Worm (Caenorhabditis elegans) whole organism, L3 larva: ENCODE data around the gene K07B1.4.

Experiments used
- R02D3.7 ChIP-seq: fragments of 150-350 bp; optimal IDR thresholded peaks from 2 replicates; lab custom pipeline; 2014; ENCODE audit warnings: missing biosample characterization, missing genetic modification characterization
- ZK546.5 ChIP-seq: sonication (generic microtip); optimal IDR thresholded peaks from 2 replicates; lab custom pipeline; 2017; ENCODE audit warnings: missing biosample characterization, missing genetic modification characterization
- aly-2 ChIP-seq: fragments of 150-350 bp; optimal IDR thresholded peaks from 2 replicates; lab custom pipeline; 2014; ENCODE audit warnings: missing biosample characterization, missing genetic modification characterization
- ceh-16 ChIP-seq: sonication (generic microtip); optimal IDR thresholded peaks from 2 replicates; lab custom pipeline; 2017; ENCODE audit warnings: missing biosample characterization, missing genetic modification characterization
- ceh-28 ChIP-seq: fragments of 150-350 bp; optimal IDR thresholded peaks from 2 replicates; lab custom pipeline; 2014; ENCODE audit warnings: missing biosample characterization, missing genetic modification reagents, missing genetic modification characterization
- ceh-9 ChIP-seq: sonication (generic microtip); optimal IDR thresholded peaks from 2 replicates; lab custom pipeline; 2018; ENCODE audit warnings: missing biosample characterization, missing genetic modification characterization
- daf-12 ChIP-seq: fragments of 150-350 bp; optimal IDR thresholded peaks from 2 replicates; lab custom pipeline; 2014; ENCODE audit warnings: missing biosample characterization, missing genetic modification reagents, missing genetic modification characterization
- egl-27 ChIP-seq: sonication (generic microtip); optimal IDR thresholded peaks from 4 replicates; lab custom pipeline; 2017; ENCODE audit warnings: missing biosample characterization, missing genetic modification reagents, missing genetic modification characterization
- egl-5 ChIP-seq: fragments of 150-350 bp; optimal IDR thresholded peaks from 2 replicates; lab custom pipeline; 2017; ENCODE audit warnings: missing biosample characterization, missing genetic modification reagents, missing genetic modification characterization, inconsistent platforms
- eor-1 ChIP-seq, 2 experiments: fragments of 150-350 bp; optimal IDR thresholded peaks; 2 replicates each; lab custom pipeline; 2014 to 2018; ENCODE audit warnings: missing biosample characterization in 2 of 2, missing genetic modification characterization in 2 of 2
- fkh-10 ChIP-seq: sonication (generic microtip); optimal IDR thresholded peaks from 2 replicates; lab custom pipeline; 2017; ENCODE audit warnings: missing biosample characterization, missing genetic modification reagents, missing genetic modification characterization
- fkh-2 ChIP-seq: fragments of 150-350 bp; optimal IDR thresholded peaks from 2 replicates; lab custom pipeline; 2014; ENCODE audit warnings: missing biosample characterization, missing genetic modification reagents, missing genetic modification characterization
- fos-1 ChIP-seq: fragments of 150-350 bp; optimal IDR thresholded peaks from 2 replicates; lab custom pipeline; 2014; ENCODE audit warnings: missing biosample characterization, missing genetic modification characterization
- jun-1 ChIP-seq: fragments of 150-350 bp; optimal IDR thresholded peaks from 2 replicates; lab custom pipeline; 2014; ENCODE audit warnings: missing biosample characterization, missing genetic modification reagents, missing genetic modification characterization
- lin-15B ChIP-seq: fragments of 150-350 bp; optimal IDR thresholded peaks from 2 replicates; lab custom pipeline; 2014; ENCODE audit warnings: missing biosample characterization, missing genetic modification characterization
- lin-39 ChIP-seq: fragments of 150-350 bp; optimal IDR thresholded peaks from 2 replicates; lab custom pipeline; 2018; ENCODE audit warnings: missing biosample characterization, missing genetic modification reagents, missing genetic modification characterization
- lsy-12 ChIP-seq: sonication (generic microtip); optimal IDR thresholded peaks from 2 replicates; lab custom pipeline; 2016; ENCODE audit warnings: mild to moderate bottlenecking, missing genetic modification characterization, missing compliant biosample characterization
- mdl-1 ChIP-seq: fragments of 150-350 bp; optimal IDR thresholded peaks from 2 replicates; lab custom pipeline; 2014; ENCODE audit warnings: missing biosample characterization, missing genetic modification characterization
- mml-1 ChIP-seq: fragments of 150-350 bp; sonication (generic microtip); optimal IDR thresholded peaks from 3 replicates; lab custom pipeline; 2014; ENCODE audit warnings: missing biosample characterization, missing genetic modification characterization
- nfya-1 ChIP-seq: sonication (generic microtip); optimal IDR thresholded peaks from 2 replicates; lab custom pipeline; 2017; ENCODE audit warnings: missing genetic modification characterization, mild to moderate bottlenecking, missing compliant biosample characterization, antibody characterized with exemption, moderate library complexity; ENCODE audit not compliant: insufficient read depth
- nhr-12 ChIP-seq: fragments of 150-350 bp; optimal IDR thresholded peaks from 2 replicates; lab custom pipeline; 2014; ENCODE audit warnings: missing biosample characterization, missing genetic modification characterization
- nhr-237 ChIP-seq: fragments of 150-350 bp; optimal IDR thresholded peaks from 2 replicates; lab custom pipeline; 2014; ENCODE audit warnings: missing biosample characterization, missing genetic modification characterization
- nhr-25 ChIP-seq: sonication (generic microtip); optimal IDR thresholded peaks from 2 replicates; lab custom pipeline; 2017; ENCODE audit warnings: missing biosample characterization, missing genetic modification characterization
- nhr-28 ChIP-seq: fragments of 150-350 bp; optimal IDR thresholded peaks from 2 replicates; lab custom pipeline; 2014; ENCODE audit warnings: missing biosample characterization, missing genetic modification characterization
- nhr-43 ChIP-seq: sonication (generic microtip); optimal IDR thresholded peaks from 2 replicates; lab custom pipeline; 2016; ENCODE audit warnings: mild to moderate bottlenecking, missing genetic modification characterization, missing compliant biosample characterization; ENCODE audit not compliant: poor library complexity, severe bottlenecking
- nhr-76 ChIP-seq: fragments of 150-350 bp; sonication (generic microtip); optimal IDR thresholded peaks from 5 replicates; lab custom pipeline; 2014; ENCODE audit warnings: missing biosample characterization, missing genetic modification characterization
- nhr-77 ChIP-seq: fragments of 150-350 bp; optimal IDR thresholded peaks from 2 replicates; lab custom pipeline; 2014; ENCODE audit warnings: missing biosample characterization, missing genetic modification characterization
- pha-4 ChIP-seq: fragments of 150-350 bp; optimal IDR thresholded peaks from 2 replicates; lab custom pipeline; 2014; ENCODE audit warnings: missing biosample characterization, missing genetic modification reagents, missing genetic modification characterization
- pqm-1 ChIP-seq: fragments of 150-350 bp; optimal IDR thresholded peaks from 2 replicates; lab custom pipeline; 2017; ENCODE audit warnings: missing biosample characterization, missing genetic modification characterization, inconsistent platforms
- sea-2 ChIP-seq: fragments of 150-350 bp; sonication (generic microtip); optimal IDR thresholded peaks from 4 replicates; lab custom pipeline; 2014; ENCODE audit warnings: missing biosample characterization, missing genetic modification reagents, missing genetic modification characterization
- skn-1 ChIP-seq: fragments of 150-350 bp; optimal IDR thresholded peaks from 2 replicates; lab custom pipeline; 2014; ENCODE audit warnings: missing biosample characterization, missing genetic modification characterization
- snpc-4 ChIP-seq: fragments of 150-350 bp; optimal IDR thresholded peaks from 2 replicates; lab custom pipeline; 2014; ENCODE audit warnings: missing biosample characterization, missing genetic modification characterization
- tbx-2 ChIP-seq: sonication (generic microtip); optimal IDR thresholded peaks from 2 replicates; lab custom pipeline; 2016; ENCODE audit warnings: mild to moderate bottlenecking, missing genetic modification characterization, missing compliant biosample characterization
- unc-39 ChIP-seq: sonication (generic microtip); optimal IDR thresholded peaks from 4 replicates; lab custom pipeline; 2017; ENCODE audit warnings: missing biosample characterization, missing genetic modification characterization
- zag-1 ChIP-seq: fragments of 150-350 bp; optimal IDR thresholded peaks from 2 replicates; lab custom pipeline; 2014; ENCODE audit warnings: missing biosample characterization, missing genetic modification characterization
- ztf-11 ChIP-seq: fragments of 150-350 bp; optimal IDR thresholded peaks from 2 replicates; lab custom pipeline; 2014; ENCODE audit warnings: missing biosample characterization, missing genetic modification characterization
- ztf-4 ChIP-seq: fragments of 150-350 bp; optimal IDR thresholded peaks from 2 replicates; lab custom pipeline; 2014; ENCODE audit warnings: missing biosample characterization, missing genetic modification characterization

Gene K07B1.4

DNA sequence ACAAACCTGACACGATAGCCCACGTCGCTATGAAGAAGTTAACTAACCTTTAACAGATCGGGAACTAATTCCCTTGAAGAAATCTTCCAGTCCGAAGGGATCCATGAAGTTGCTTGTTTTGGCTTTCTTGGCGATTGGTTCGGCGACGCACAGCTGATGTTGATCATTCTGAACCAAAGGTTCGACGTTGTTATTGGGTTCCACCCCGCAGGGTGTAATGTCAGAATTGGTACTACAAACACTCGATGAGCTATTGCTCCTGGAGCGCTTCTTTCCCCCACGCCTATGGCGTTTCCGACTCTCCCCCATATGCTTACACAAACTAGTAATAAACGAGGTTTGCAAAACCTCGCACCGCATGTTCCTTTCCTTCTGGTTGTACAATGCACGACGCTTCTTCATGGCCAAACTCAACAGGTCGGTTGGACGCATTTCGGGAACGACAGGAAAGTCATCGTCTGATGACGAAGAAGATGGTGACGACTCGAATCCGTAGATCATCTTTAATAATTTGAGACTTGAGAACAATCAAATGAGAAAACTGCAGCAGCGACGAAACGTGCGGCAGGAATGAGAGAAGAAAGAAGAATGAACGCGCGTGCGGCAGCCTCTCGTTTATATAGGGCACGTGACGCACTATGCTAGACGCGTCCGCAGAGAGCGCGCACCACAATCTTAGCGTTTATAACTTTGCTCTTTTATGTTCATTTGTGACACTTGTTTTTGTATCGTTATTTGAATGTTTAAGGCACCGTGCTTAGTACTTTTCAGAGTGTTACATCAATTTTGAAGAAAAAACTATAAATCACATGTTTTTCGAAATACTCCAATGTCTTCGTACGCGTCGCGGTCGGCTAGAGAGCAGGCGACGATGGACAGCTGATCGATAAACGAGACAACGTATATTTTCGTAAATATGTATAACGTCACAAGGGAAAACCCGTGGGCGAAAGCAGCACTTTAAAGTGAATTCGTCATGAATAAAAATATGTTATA is 15.2 kb downstream of the K07B1.4 start, which contains the start of gene tos-1 (continued):
- TF ChIP-seq sea-2 (GFP tag; lab: Kevin White, UChicago) (peak; percentile 90), egl-27 (peak; percentile 75), zag-1 (tag; lab: Kevin White, UChicago) (peak; percentile 64), fkh-10 (peak; percentile 96), ztf-11 (tag; lab: Kevin White, UChicago) (peak; percentile 7), mdl-1 (peak; percentile 97), ztf-4 (peak; percentile 86)
- TF ChIP-seq, all 47 proteins: peak for 39

DNA sequence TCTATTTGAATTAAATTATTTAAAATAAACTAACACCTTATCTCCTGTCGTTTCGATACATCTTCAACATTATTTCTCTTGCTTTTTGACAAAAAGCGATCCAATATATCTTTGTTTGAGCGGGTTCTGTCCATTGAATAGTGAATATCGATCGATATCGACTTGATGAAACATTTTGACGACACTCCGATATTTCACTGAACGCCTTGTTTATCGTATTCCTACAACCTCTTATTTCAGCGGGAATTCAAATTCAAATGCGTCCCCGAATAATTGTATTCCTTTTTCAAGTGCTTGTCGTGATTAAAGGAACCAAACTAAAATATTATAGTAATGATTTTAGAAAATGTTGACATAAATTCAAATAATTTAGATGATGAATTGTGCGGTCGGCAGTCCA is 18.0 kb downstream of the K07B1.4 start, which contains the start of the genes K07B1.7 and try-5:
Gene K07B1.7 (minus strand): TSS at position 159 of the 400 bp plus-strand sequence.
Gene try-5 (plus strand): TSS at position 241 of the 400 bp plus-strand sequence.
- TF ChIP-seq nhr-25 (tag; lab: Kevin White, UChicago) (peak; percentile 62), nhr-77 (tag; lab: Kevin White, UChicago) (no peak), nfya-1 (tag; lab: Kevin White, UChicago) (peak; percentile 82), aly-2 (tag; lab: Kevin White, UChicago) (no peak), daf-12 (tag; lab: Kevin White, UChicago) (no peak), tbx-2 (no peak), lin-15B (tag; lab: Kevin White, UChicago) (peak; percentile 64), ceh-28 (peak; percentile 94), pha-4 (tag; lab: Kevin White, UChicago) (peak; percentile 85), ceh-16 (tag; lab: Kevin White, UChicago) (no peak), pqm-1 (tag; lab: Kevin White, UChicago) (no peak), unc-39 (tag; lab: Kevin White, UChicago) (no peak), lin-39 (tag; lab: Kevin White, UChicago) (peak; percentile 12), nhr-76 (no peak), egl-5 (tag; lab: Kevin White, UChicago) (peak; percentile 54), skn-1 (tag; lab: Kevin White, UChicago) (peak; percentile 61), R02D3.7 (tag; lab: Kevin White, UChicago) (peak; percentile 96)

DNA sequence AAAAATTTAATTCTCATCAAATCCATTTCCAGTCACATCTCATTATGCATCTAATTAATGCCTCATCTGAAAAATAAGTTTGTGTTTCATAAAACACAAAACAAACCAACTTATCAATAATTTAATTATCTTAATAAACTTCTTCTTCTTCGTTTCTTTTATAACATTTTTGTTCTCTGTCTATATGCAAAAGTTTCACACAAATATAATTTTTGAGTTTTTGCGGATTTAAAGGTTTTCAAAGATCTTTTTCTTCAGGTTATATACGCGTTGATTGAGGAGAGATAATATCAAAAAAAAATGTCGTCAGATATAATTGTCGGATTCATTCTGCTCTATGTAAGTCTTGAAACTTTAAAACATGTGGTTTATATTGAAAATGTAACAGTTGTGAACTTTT is 20.9 kb downstream of the K07B1.4 start, which contains the start of gene srx-47:
Gene srx-47 (plus strand): TSS at position 301 of the 400 bp plus-strand sequence.
- no peak for TF ChIP-seq pqm-1 (tag; lab: Kevin White, UChicago)
- TF ChIP-seq mml-1 (tag; lab: Kevin White, UChicago) = no peak
- TF ChIP-seq skn-1 (tag; lab: Kevin White, UChicago) = no peak
- no peak for TF ChIP-seq mdl-1
- no peak for TF ChIP-seq lin-15B (tag; lab: Kevin White, UChicago)
- TF ChIP-seq fkh-2 (tag; lab: Kevin White, UChicago) = no peak
- TF ChIP-seq unc-39 (tag; lab: Kevin White, UChicago) = no peak
- no peak for TF ChIP-seq nfya-1 (tag; lab: Kevin White, UChicago)
- TF ChIP-seq fkh-10 = no peak
- TF ChIP-seq ceh-9 (tag; lab: Kevin White, UChicago) = no peak
- TF ChIP-seq ceh-28 = no peak
- TF ChIP-seq fos-1 (tag; lab: Kevin White, UChicago) = no peak
- TF ChIP-seq nhr-12 = no peak
- no peak for TF ChIP-seq nhr-28 (tag; lab: Kevin White, UChicago)
- TF ChIP-seq lin-39 (tag; lab: Kevin White, UChicago) = no peak
- no peak for TF ChIP-seq snpc-4 (tag; lab: Kevin White, UChicago)
- TF ChIP-seq egl-27 = no peak
- TF ChIP-seq nhr-25 (tag; lab: Kevin White, UChicago) = no peak
- TF ChIP-seq ZK546.5 = no peak
- no peak for TF ChIP-seq tbx-2

DNA sequence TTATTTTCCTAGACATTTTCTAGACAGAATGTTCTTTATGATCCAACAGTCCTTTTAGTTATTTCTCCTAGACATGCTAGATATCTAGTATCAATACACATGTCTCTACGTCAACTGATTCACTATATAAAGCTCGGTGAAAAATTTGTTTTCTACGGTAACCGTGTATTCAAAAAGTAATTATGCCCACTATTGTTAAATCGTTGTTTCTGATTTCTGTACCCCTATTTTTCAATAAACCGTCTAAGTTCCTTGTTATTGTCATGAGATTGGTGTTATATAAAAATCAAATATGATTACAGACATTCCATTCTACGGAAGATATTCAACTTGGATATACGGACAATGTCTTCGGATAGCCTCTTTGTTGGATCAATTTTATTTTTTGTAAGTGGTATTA is 24.2 kb downstream of the K07B1.4 start, which contains the start of gene srx-46:
Gene srx-46 (plus strand): TSS at position 301 of the 400 bp plus-strand sequence.
- no peak for TF ChIP-seq ztf-11 (tag; lab: Kevin White, UChicago)
- no peak for TF ChIP-seq egl-27
- no peak for TF ChIP-seq ceh-28
- no peak for TF ChIP-seq eor-1 (tag; optimal IDR thresholded peaks at IDR 0.05; lab: Kevin White, UChicago)
- no peak for TF ChIP-seq nhr-237 (tag; lab: Kevin White, UChicago)
- TF ChIP-seq jun-1 (tag; lab: Kevin White, UChicago) = no peak
- TF ChIP-seq lsy-12 (tag; lab: Kevin White, UChicago) = no peak
- TF ChIP-seq mdl-1 = no peak
- TF ChIP-seq ZK546.5 = no peak
- TF ChIP-seq sea-2 (GFP tag; lab: Kevin White, UChicago) = no peak
- no peak for TF ChIP-seq nhr-43 (tag; lab: Kevin White, UChicago)
